Fruit fly (Drosophila melanogaster) whole organism: ENCODE measurements around the gene CG45690.

Source experiments
- CG8478 ChIP-seq: fragments of >200 bp; optimal IDR thresholded peaks from 2 replicates; lab custom pipeline; 2018; ENCODE audit warnings: inconsistent platforms
- Dll ChIP-seq: fragments of >200 bp; optimal IDR thresholded peaks from 2 replicates; lab custom pipeline; 2017
- EcR ChIP-seq, 2 experiments: fragments of >200 bp; optimal IDR thresholded peaks; 2 replicates each; lab custom pipeline; 2017; ENCODE audit warnings: missing biosample characterization in 2 of 2, missing genetic modification characterization in 2 of 2, missing genetic modification reagents in 2 of 2
- pan ChIP-seq: fragments of >200 bp; optimal IDR thresholded peaks from 2 replicates; lab custom pipeline; 2017
- psq ChIP-seq: fragments of >200 bp; optimal IDR thresholded peaks from 2 replicates; lab custom pipeline; 2017
- usp ChIP-seq: fragments of >200 bp; optimal IDR thresholded peaks from 2 replicates; lab custom pipeline; 2017; ENCODE audit warnings: missing biosample characterization, missing genetic modification characterization, mixed read lengths

- TF ChIP-seq usp (GFP tag; lab: Kevin White, UChicago): no peak
- TF ChIP-seq EcR (GFP tag; optimal IDR thresholded peaks at IDR 0.05; lab: Kevin White, UChicago): no peak
- no peak for TF ChIP-seq psq (lab: Kevin White, UChicago)
- no peak for TF ChIP-seq pan (lab: Kevin White, UChicago)
- TF ChIP-seq CG8478: no peak
- no peak for TF ChIP-seq Dll (lab: Kevin White, UChicago)
Measured at dm6 chr2L:10661490-10662240, 3.6 kb downstream of the CG45690 start, which contains the start of gene CG31871.
